Worm (Caenorhabditis elegans): ENCODE results near the gene F33H12.1.

DNA sequence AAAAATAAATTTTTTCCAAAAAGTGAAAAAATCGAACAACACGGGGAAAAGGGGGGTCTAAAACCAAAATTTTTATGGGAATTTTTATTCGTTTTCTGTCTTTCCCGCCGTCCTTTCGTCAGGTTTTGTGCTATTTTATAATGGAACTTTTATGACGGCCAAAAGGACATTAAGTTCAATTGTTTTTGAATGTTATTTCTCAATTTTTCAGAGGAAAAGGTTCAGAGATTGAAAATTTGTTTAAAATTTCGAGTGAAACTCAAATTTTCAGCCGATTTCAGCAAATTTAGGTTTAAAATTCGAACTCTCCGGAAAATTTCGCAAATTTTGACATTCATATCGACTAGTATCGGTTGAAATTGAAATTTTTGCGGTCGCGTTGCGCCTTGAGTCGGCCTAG lies 36.3 kb upstream of the F33H12.1 start, which contains the start of gene nep-18:
- TF ChIP-seq ama-1 (optimal IDR thresholded peaks at IDR 0.05) = no peak
- no peak for TF ChIP-seq lin-39 (tag; optimal IDR thresholded peaks at IDR 0.05)

Measured in whole organism, L1 larva.